Fruit fly (Drosophila melanogaster): ENCODE data around the gene CG13887.

The CG13887 gene

DNA sequence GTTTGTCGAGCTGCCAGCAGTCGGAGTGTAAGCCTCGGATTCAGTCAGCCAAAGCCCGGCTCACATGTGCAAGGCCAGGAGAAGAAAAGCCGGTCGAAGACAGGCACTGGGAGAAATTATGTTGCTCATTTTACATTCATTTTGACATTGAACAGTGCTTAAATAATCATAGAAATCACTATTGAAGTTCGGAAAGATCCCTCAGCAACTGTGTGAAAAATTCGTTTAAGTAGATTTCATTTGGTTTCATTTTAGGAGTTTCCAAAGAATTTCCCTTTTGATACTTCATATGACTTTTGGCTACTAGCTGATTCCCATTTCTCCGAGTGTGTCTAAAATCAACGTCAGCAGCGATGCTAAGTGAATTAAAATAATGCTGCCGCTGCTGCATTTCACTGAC is 13.2 kb upstream of the CG13887 start (continued):
- no peak for TF ChIP-seq H2.0 (GFP tag; IDR thresholded peaks at IDR 0.05)
- peak; percentile 3 for TF ChIP-seq CG15601 (tag; optimal IDR thresholded peaks at IDR 0.05)
- no peak for TF ChIP-seq al (GFP tag; IDR thresholded peaks at IDR 0.05)
- peak; percentile 82 for TF ChIP-seq sens (GFP tag)
- TF ChIP-seq CG34224 (GFP tag; IDR thresholded peaks at IDR 0.05; ENCODE audit: partially characterized antibody), result no peak
- TF ChIP-seq slbo (GFP tag; IDR thresholded peaks at IDR 0.05), result no peak
- no peak for TF ChIP-seq CG2120 (GFP tag; optimal IDR thresholded peaks at IDR 0.05)
- TF ChIP-seq CG10147 (GFP tag; optimal IDR thresholded peaks at IDR 0.05), result peak; percentile 23
- no peak for TF ChIP-seq ase (GFP tag; IDR thresholded peaks at IDR 0.05)
- TF ChIP-seq CG7372 (GFP tag; IDR thresholded peaks at IDR 0.05), result no peak
- peak; percentile 36; the same call in 1 of the 2 replicates for TF ChIP-seq vvl (GFP tag; IDR thresholded peaks at IDR 0.05)
- peak; percentile 12 for TF ChIP-seq Ssrp (tag; optimal IDR thresholded peaks at IDR 0.05)
- TF ChIP-seq Fer1 (GFP tag; optimal IDR thresholded peaks at IDR 0.05), result no peak
- no peak for TF ChIP-seq dm (GFP tag; optimal IDR thresholded peaks at IDR 0.05)
- no peak for TF ChIP-seq salm (tag; optimal IDR thresholded peaks at IDR 0.05)
- TF ChIP-seq CG17568 (GFP tag; optimal IDR thresholded peaks at IDR 0.05), result no peak
- TF ChIP-seq toy (GFP tag; IDR thresholded peaks at IDR 0.05), result no peak
- 0 out of 3 replicates have a peak, but pooled peaks have one; percentile 11 for TF ChIP-seq CG14050 (GFP tag; IDR thresholded peaks at IDR 0.05)
- no peak for TF ChIP-seq Usf (GFP tag; optimal IDR thresholded peaks at IDR 0.05)
- TF ChIP-seq repo (GFP tag; optimal IDR thresholded peaks at IDR 0.05), result no peak
- no peak for TF ChIP-seq gfzf (GFP tag; optimal IDR thresholded peaks at IDR 0.05)
- TF ChIP-seq Atf6 (GFP tag; IDR thresholded peaks at IDR 0.05), result no peak
- no peak for TF ChIP-seq CG10274 (GFP tag; optimal IDR thresholded peaks at IDR 0.05)
- no peak for TF ChIP-seq yki (optimal IDR thresholded peaks at IDR 0.05)
- TF ChIP-seq NFAT (GFP tag; IDR thresholded peaks at IDR 0.05), result no peak
- no peak for TF ChIP-seq so (GFP tag; IDR thresholded peaks at IDR 0.05)
- no peak for TF ChIP-seq h (optimal IDR thresholded peaks at IDR 0.05)
- no peak for TF ChIP-seq Doc3 (GFP tag; IDR thresholded peaks at IDR 0.05; ENCODE audit: partially characterized antibody)
- no peak for TF ChIP-seq sd (tag; optimal IDR thresholded peaks at IDR 0.05)
- TF ChIP-seq exex (tag; optimal IDR thresholded peaks at IDR 0.05), result no peak
- no peak for TF ChIP-seq CG11093 (GFP tag; IDR thresholded peaks at IDR 0.05)
- TF ChIP-seq CG15269 (tag; optimal IDR thresholded peaks at IDR 0.05), result no peak
- TF ChIP-seq Nf-YA (GFP tag; IDR thresholded peaks at IDR 0.05), result no peak
- TF ChIP-seq CG11723 (GFP tag; optimal IDR thresholded peaks at IDR 0.05), result no peak
- TF ChIP-seq NC2α (GFP tag; optimal IDR thresholded peaks at IDR 0.05), result no peak
- no peak for TF ChIP-seq stc (GFP tag; IDR thresholded peaks at IDR 0.05)
- no peak for TF ChIP-seq Vsx1 (GFP tag; optimal IDR thresholded peaks at IDR 0.05)
- TF ChIP-seq zen (tag; optimal IDR thresholded peaks at IDR 0.05), result no peak
- no peak for TF ChIP-seq en (GFP tag; optimal IDR thresholded peaks at IDR 0.05)
- TF ChIP-seq CG16779 (GFP tag; IDR thresholded peaks at IDR 0.05), result no peak
- TF ChIP-seq Med (GFP tag), result peak; percentile 88
- no peak for TF ChIP-seq CTCF (GFP tag; optimal IDR thresholded peaks at IDR 0.05)
- TF ChIP-seq sna (GFP tag; IDR thresholded peaks at IDR 0.05; ENCODE audit: partially characterized antibody), result no peak
- no peak for TF ChIP-seq tio (GFP tag; optimal IDR thresholded peaks at IDR 0.05)
- TF ChIP-seq CG6765 (GFP tag; optimal IDR thresholded peaks at IDR 0.05), result no peak
- TF ChIP-seq bowl (GFP tag; IDR thresholded peaks at IDR 0.05), result no peak
- TF ChIP-seq Blimp-1 (GFP tag; optimal IDR thresholded peaks at IDR 0.05), result peak; percentile 50
- no peak for TF ChIP-seq sim (GFP tag; IDR thresholded peaks at IDR 0.05)
- TF ChIP-seq ken (GFP tag; IDR thresholded peaks at IDR 0.05), result 0 out of 3 replicates have a peak, but pooled peaks have one; percentile 18
- peak; percentile 8; the same call in 1 of the 3 replicates for TF ChIP-seq dysf (GFP tag; IDR thresholded peaks at IDR 0.05)
- no peak for TF ChIP-seq dmrt99B (tag; optimal IDR thresholded peaks at IDR 0.05)
- TF ChIP-seq CG3995 (GFP tag; optimal IDR thresholded peaks at IDR 0.05), result no peak
- no peak for TF ChIP-seq ERR (GFP tag; optimal IDR thresholded peaks at IDR 0.05)
- no peak for TF ChIP-seq CG17912 (GFP tag; optimal IDR thresholded peaks at IDR 0.05)
